Worm (Caenorhabditis elegans): ENCODE measurements around the gene F07A11.4.

ce11 chrII:11637817-11638216, 37.0 kb downstream of the F07A11.4 start:
- TF ChIP-seq pqm-1 (tag; optimal IDR thresholded peaks at IDR 0.05): no peak
- TF ChIP-seq C38D4.7 (GFP tag; optimal IDR thresholded peaks at IDR 0.05): no peak
- no peak for TF ChIP-seq madf-2 (tag; optimal IDR thresholded peaks at IDR 0.05)
